Worm (Caenorhabditis elegans) whole organism, young adult: ENCODE data around the gene C30G4.4.

ENCODE experiments used
- B0336.3 ChIP-seq: fragments of 200-800 bp; sonication (Bioruptor generic); IDR thresholded peaks from 2 replicates; pipeline ENCODE4 v1.3.6; 2022; ENCODE audit warnings: missing genetic modification characterization, missing compliant biosample characterization
- ama-1 ChIP-seq, 3 experiments: fragments of 150-350 bp in 1 of 3; sonication (generic microtip) in 2 of 3; optimal IDR thresholded peaks; 2 replicates each; lab custom pipeline; 2014 to 2018; ENCODE audit warnings: missing biosample characterization in 2 of 3, missing genetic modification characterization in 2 of 3, missing genetic modification reagents in 2 of 3
- aptf-2 ChIP-seq: fragments of 200-800 bp; sonication (Bioruptor generic); conservative IDR thresholded peaks from 2 replicates; pipeline ENCODE4 v1.3.6; 2022; ENCODE audit warnings: missing genetic modification reagents, missing genetic modification characterization, missing compliant biosample characterization
- chd-7 ChIP-seq: sonication (generic microtip); optimal IDR thresholded peaks from 2 replicates; lab custom pipeline; 2016; ENCODE audit warnings: mild to moderate bottlenecking, missing genetic modification characterization, moderate library complexity, missing compliant biosample characterization
- ekl-4 ChIP-seq: fragments of 200-800 bp; sonication (Bioruptor generic); IDR thresholded peaks from 2 replicates; pipeline ENCODE4 v1.3.6; 2022; ENCODE audit warnings: missing genetic modification reagents, missing genetic modification characterization, missing compliant biosample characterization
- hmg-20 ChIP-seq: fragments of 200-800 bp; sonication (Bioruptor generic); IDR thresholded peaks from 2 replicates; pipeline ENCODE4 v1.3.6; 2022; ENCODE audit warnings: missing genetic modification reagents, missing genetic modification characterization, missing compliant biosample characterization
- madf-3 ChIP-seq: fragments of 200-800 bp; sonication (Bioruptor generic); IDR thresholded peaks from 2 replicates; pipeline ENCODE4 v1.3.6; 2022; ENCODE audit warnings: missing genetic modification reagents, missing genetic modification characterization, missing compliant biosample characterization
- nhr-179 ChIP-seq: sonication (generic microtip); optimal IDR thresholded peaks from 2 replicates; lab custom pipeline; 2016; ENCODE audit warnings: mild to moderate bottlenecking, missing genetic modification characterization, missing compliant biosample characterization
- pha-4 ChIP-seq: fragments of 150-350 bp; sonication (generic microtip); optimal IDR thresholded peaks from 2 replicates; lab custom pipeline; 2014; ENCODE audit warnings: missing biosample characterization, missing genetic modification reagents, missing genetic modification characterization
- somi-1 ChIP-seq: fragments of 200-800 bp; sonication (Bioruptor generic); optimal IDR thresholded peaks from 2 replicates; lab custom pipeline; 2018; ENCODE audit warnings: mild to moderate bottlenecking, missing genetic modification characterization, missing compliant biosample characterization
- sptf-2 ChIP-seq: fragments of 200-800 bp; sonication (Bioruptor generic); optimal IDR thresholded peaks from 2 replicates; lab custom pipeline; 2018; ENCODE audit warnings: mild to moderate bottlenecking, missing genetic modification characterization, missing compliant biosample characterization
- unc-62 ChIP-seq: fragments of 150-350 bp; optimal IDR thresholded peaks from 2 replicates; lab custom pipeline; 2014; ENCODE audit warnings: missing biosample characterization, missing genetic modification reagents, missing genetic modification characterization
- zfh-2 ChIP-seq: fragments of 200-800 bp; sonication (Bioruptor generic); conservative IDR thresholded peaks from 2 replicates; pipeline ENCODE4 v1.3.6; 2022; ENCODE audit warnings: missing genetic modification reagents, missing genetic modification characterization, missing compliant biosample characterization

DNA sequence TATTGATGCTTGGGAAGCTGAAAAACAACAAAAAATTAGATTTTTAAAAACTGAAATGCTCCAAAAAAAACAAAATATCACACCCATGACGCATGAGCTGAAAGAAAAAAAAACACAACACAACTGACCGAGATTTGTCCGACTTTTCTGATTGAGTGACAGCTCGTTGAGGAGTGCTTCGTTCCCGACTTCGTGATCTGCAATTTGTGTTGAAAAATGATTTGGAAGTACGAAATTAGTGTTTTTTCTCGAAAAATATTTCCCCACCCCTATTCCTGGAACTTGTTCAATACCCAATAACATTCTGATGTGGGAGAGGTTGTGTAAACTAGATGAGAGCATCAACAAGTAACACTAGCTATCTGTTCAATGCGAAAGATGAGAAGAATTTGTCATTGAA is 30.4 kb downstream of the C30G4.4 start:
- no peak for TF ChIP-seq somi-1 (GFP tag; lab: Kevin White, UChicago)
- no peak for TF ChIP-seq zfh-2 (GFP tag; lab: Robert Waterston, UW)
- TF ChIP-seq ama-1 (optimal IDR thresholded peaks at IDR 0.05; lab: Kevin White, UChicago) = no peak
- no peak for TF ChIP-seq ama-1 (GFP tag; optimal IDR thresholded peaks at IDR 0.05; lab: Kevin White, UChicago)
- TF ChIP-seq B0336.3 (GFP tag; lab: Robert Waterston, UW) = no peak
- TF ChIP-seq unc-62 (GFP tag; lab: Kevin White, UChicago) = no peak
- TF ChIP-seq ekl-4 (GFP tag; lab: Robert Waterston, UW) = no peak
- TF ChIP-seq nhr-179 (tag; lab: Kevin White, UChicago) = no peak
- no peak for TF ChIP-seq sptf-2 (GFP tag; lab: Kevin White, UChicago)
- no peak for TF ChIP-seq chd-7 (tag; lab: Kevin White, UChicago)
- no peak for TF ChIP-seq madf-3
- no peak for TF ChIP-seq aptf-2 (GFP tag; lab: Robert Waterston, UW)
- no peak for TF ChIP-seq hmg-20 (GFP tag; lab: Robert Waterston, UW)
- no peak for TF ChIP-seq pha-4 (tag; lab: Kevin White, UChicago)
